Fruit fly (Drosophila melanogaster): ENCODE measurements around the gene PPYR1.

DNA sequence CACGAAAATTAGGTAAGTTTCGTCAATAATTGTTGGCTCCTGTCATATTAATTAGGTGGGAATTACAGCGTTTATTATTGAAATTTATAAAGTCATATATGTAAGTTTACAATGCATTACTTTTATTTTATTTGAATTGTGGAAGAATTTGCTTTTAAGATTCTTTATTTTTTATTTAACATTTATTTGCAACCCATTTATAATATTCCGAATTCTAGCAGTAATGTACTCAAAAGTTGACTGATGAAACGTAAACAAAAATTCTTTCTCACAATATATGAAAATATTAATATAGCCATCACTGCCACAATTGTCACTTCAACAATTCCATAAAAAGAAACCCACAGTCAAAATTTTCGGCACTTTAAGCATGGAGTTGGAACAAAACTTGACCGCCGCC, 34.6 kb downstream of the PPYR1 start, which contains the start of gene CG5662:
- no peak for TF ChIP-seq D1 (tag; optimal IDR thresholded peaks at IDR 0.05)
- TF ChIP-seq Pif1A (GFP tag; optimal IDR thresholded peaks at IDR 0.05) = no peak

Measured in whole organism, pupa.